Worm (Caenorhabditis elegans) whole organism, early embryonic: Measurements from ENCODE around the gene C26B9.1.

Experiments
- B0310.2 ChIP-seq: sonication (generic microtip); optimal IDR thresholded peaks from 2 replicates; lab custom pipeline; 2016; ENCODE audit warnings: mild to moderate bottlenecking, missing genetic modification characterization, missing compliant biosample characterization
- F13C5.2 ChIP-seq: sonication (generic microtip); optimal IDR thresholded peaks from 2 replicates; lab custom pipeline; 2017; ENCODE audit warnings: mild to moderate bottlenecking, missing genetic modification characterization, inconsistent platforms, missing compliant biosample characterization
- aly-1 ChIP-seq: sonication (generic microtip); optimal IDR thresholded peaks from 2 replicates; lab custom pipeline; 2016; ENCODE audit warnings: missing genetic modification characterization, missing compliant biosample characterization
- ama-1 ChIP-seq: fragments of 150-350 bp; optimal IDR thresholded peaks from 2 replicates; lab custom pipeline; 2014
- ceh-13 ChIP-seq: fragments of 200-800 bp; sonication (Bioruptor generic); optimal IDR thresholded peaks from 2 replicates; lab custom pipeline; 2018; ENCODE audit warnings: mild to moderate bottlenecking, missing genetic modification characterization, missing compliant biosample characterization
- ceh-36 ChIP-seq: sonication (generic microtip); optimal IDR thresholded peaks from 2 replicates; lab custom pipeline; 2016; ENCODE audit warnings: missing genetic modification characterization, inconsistent platforms, missing compliant biosample characterization
- ets-7 ChIP-seq: sonication (generic microtip); optimal IDR thresholded peaks from 2 replicates; lab custom pipeline; 2016; ENCODE audit warnings: missing genotype, missing genetic modification characterization, missing compliant biosample characterization
- flt-1 ChIP-seq: fragments of 200-800 bp; sonication (Bioruptor generic); IDR thresholded peaks from 2 replicates; pipeline ENCODE4 v1.3.6; 2022; ENCODE audit warnings: missing genetic modification characterization, missing compliant biosample characterization
- hmbx-1 ChIP-seq: sonication (generic microtip); optimal IDR thresholded peaks from 2 replicates; lab custom pipeline; 2016; ENCODE audit warnings: mild to moderate bottlenecking, missing genetic modification characterization, missing compliant biosample characterization
- hmg-4 ChIP-seq: fragments of 200-800 bp; sonication (Bioruptor generic); optimal IDR thresholded peaks from 2 replicates; lab custom pipeline; 2018; ENCODE audit warnings: mild to moderate bottlenecking, missing genetic modification characterization, missing compliant biosample characterization
- hnd-1 ChIP-seq: sonication (generic microtip); optimal IDR thresholded peaks from 2 replicates; lab custom pipeline; 2016; ENCODE audit warnings: missing genetic modification characterization, missing compliant biosample characterization
- pes-1 ChIP-seq: fragments of 200-800 bp; sonication (Bioruptor generic); IDR thresholded peaks from 2 replicates; pipeline ENCODE4 v1.3.6; 2022; ENCODE audit warnings: missing genetic modification reagents, missing genetic modification characterization, missing compliant biosample characterization
- scrt-1 ChIP-seq: fragments of 200-800 bp; sonication (Bioruptor generic); IDR thresholded peaks from 2 replicates; pipeline ENCODE4 v1.3.6; 2022; ENCODE audit warnings: missing genetic modification characterization, missing compliant biosample characterization
- sea-1 ChIP-seq: fragments of 200-800 bp; sonication (Bioruptor generic); conservative IDR thresholded peaks from 2 replicates; pipeline ENCODE4 v1.3.6; 2022; ENCODE audit warnings: missing genetic modification characterization, missing compliant biosample characterization
- tbx-11 ChIP-seq: fragments of 200-800 bp; sonication (Bioruptor generic); IDR thresholded peaks from 2 replicates; pipeline ENCODE4 v1.3.6; 2022; ENCODE audit warnings: missing genetic modification characterization, missing compliant biosample characterization
- tbx-37 ChIP-seq: fragments of 200-800 bp; sonication (Bioruptor generic); conservative IDR thresholded peaks from 2 replicates; pipeline ENCODE4 v1.3.6; 2022; ENCODE audit warnings: missing genetic modification reagents, missing genetic modification characterization, missing compliant biosample characterization
- tra-4 ChIP-seq: sonication (generic microtip); optimal IDR thresholded peaks from 2 replicates; lab custom pipeline; 2017; ENCODE audit warnings: missing genetic modification characterization, missing compliant biosample characterization

The C26B9.1 gene

ce11 chrX:5360682-5361081, 16.3 kb downstream of the C26B9.1 start:
- TF ChIP-seq ceh-36 (tag; lab: Kevin White, UChicago) (no peak), aly-1 (tag; lab: Kevin White, UChicago) (peak; percentile 12), hmg-4 (GFP tag; lab: Kevin White, UChicago) (peak; percentile 75)

ce11 chrX:5364222-5364621, 19.8 kb downstream of the C26B9.1 start, which contains the start of gene chtl-1:
TSS of gene chtl-1 (minus strand) at chrX:5364322.
- TF ChIP-seq ets-7 (tag; lab: Kevin White, UChicago), result no peak
- TF ChIP-seq pes-1 (GFP tag; lab: Robert Waterston, UW), result no peak
- no peak for TF ChIP-seq flt-1
- TF ChIP-seq sea-1 (GFP tag; lab: Robert Waterston, UW), result no peak
- no peak for TF ChIP-seq ceh-13
- TF ChIP-seq tbx-11 (GFP tag; lab: Robert Waterston, UW), result no peak
- no peak for TF ChIP-seq scrt-1
- no peak for TF ChIP-seq hmbx-1 (tag; lab: Kevin White, UChicago)
- no peak for TF ChIP-seq B0310.2 (tag; lab: Kevin White, UChicago)

ce11 chrX:5365437-5365836, 21.1 kb downstream of the C26B9.1 start, which contains the start of gene F35C8.5:
TSS of gene F35C8.5 (plus strand) at chrX:5365813.
- TF ChIP-seq scrt-1, result no peak
- no peak for TF ChIP-seq flt-1
- no peak for TF ChIP-seq hmg-4 (GFP tag; lab: Kevin White, UChicago)
- no peak for TF ChIP-seq F13C5.2 (tag; lab: Kevin White, UChicago)
- no peak for TF ChIP-seq ama-1 (lab: Kevin White, UChicago)

ce11 chrX:5366613-5367012, 22.2 kb downstream of the C26B9.1 start:
- TF ChIP-seq hmg-4 (GFP tag; lab: Kevin White, UChicago) (no peak), aly-1 (tag; lab: Kevin White, UChicago) (no peak), ama-1 (lab: Kevin White, UChicago) (no peak), pes-1 (GFP tag; lab: Robert Waterston, UW) (no peak), F13C5.2 (tag; lab: Kevin White, UChicago) (no peak), tbx-37 (GFP tag; lab: Robert Waterston, UW) (no peak), ets-7 (tag; lab: Kevin White, UChicago) (no peak)

ce11 chrX:5368220-5368619, 23.8 kb downstream of the C26B9.1 start, which contains the start of gene jkk-1:
TSS of gene jkk-1 (plus strand) at chrX:5368468.
- TF ChIP-seq ets-7 (tag; lab: Kevin White, UChicago) (no peak), B0310.2 (tag; lab: Kevin White, UChicago) (no peak), sea-1 (GFP tag; lab: Robert Waterston, UW) (no peak), tbx-11 (GFP tag; lab: Robert Waterston, UW) (no peak), ceh-36 (tag; lab: Kevin White, UChicago) (no peak), ceh-13 (no peak), ama-1 (lab: Kevin White, UChicago) (no peak), pes-1 (GFP tag; lab: Robert Waterston, UW) (no peak), hnd-1 (tag; lab: Kevin White, UChicago) (no peak), tra-4 (no peak), hmg-4 (GFP tag; lab: Kevin White, UChicago) (no peak), tbx-37 (GFP tag; lab: Robert Waterston, UW) (no peak), scrt-1 (no peak), aly-1 (tag; lab: Kevin White, UChicago) (no peak)

- TF ChIP-seq ama-1 (lab: Kevin White, UChicago) (no peak), B0310.2 (tag; lab: Kevin White, UChicago) (no peak), pes-1 (GFP tag; lab: Robert Waterston, UW) (no peak), hnd-1 (tag; lab: Kevin White, UChicago) (no peak)
Measured at ce11 chrX:5370605-5371004, 26.2 kb downstream of the C26B9.1 start.

ce11 chrX:5372638-5373037, 28.3 kb downstream of the C26B9.1 start, which contains the start of gene F35C8.8:
TSS of gene F35C8.8 (minus strand) at chrX:5372639.
- no peak for TF ChIP-seq tbx-37 (GFP tag; lab: Robert Waterston, UW)

- TF ChIP-seq pes-1 (GFP tag; lab: Robert Waterston, UW) (no peak), ceh-13 (no peak), hnd-1 (tag; lab: Kevin White, UChicago) (no peak), tbx-11 (GFP tag; lab: Robert Waterston, UW) (no peak), F13C5.2 (tag; lab: Kevin White, UChicago) (no peak), tra-4 (no peak)
Measured at ce11 chrX:5373597-5373996, 29.2 kb downstream of the C26B9.1 start.

ce11 chrX:5374742-5375141, 30.4 kb downstream of the C26B9.1 start, which contains the start of gene sek-4:
TSS of gene sek-4 (plus strand) at chrX:5375059.
- TF ChIP-seq F13C5.2 (tag; lab: Kevin White, UChicago), result no peak
- TF ChIP-seq ceh-36 (tag; lab: Kevin White, UChicago), result no peak
- TF ChIP-seq ceh-13, result no peak
- TF ChIP-seq B0310.2 (tag; lab: Kevin White, UChicago), result no peak
